Worm (Caenorhabditis elegans) whole organism, L1 larva: ENCODE measurements around the gene glo-4.

Source experiments
- alr-1 ChIP-seq: fragments of 200-800 bp; sonication (Bioruptor generic); optimal IDR thresholded peaks from 2 replicates; lab custom pipeline; 2018; ENCODE audit warnings: borderline replicate concordance, mild to moderate bottlenecking, missing genetic modification characterization, missing compliant biosample characterization
- ama-1 ChIP-seq: fragments of 150-350 bp; optimal IDR thresholded peaks from 2 replicates; lab custom pipeline; 2014
- elt-2 ChIP-seq: sonication (generic microtip); optimal IDR thresholded peaks from 2 replicates; lab custom pipeline; 2016; ENCODE audit warnings: missing genetic modification characterization, mild to moderate bottlenecking, inconsistent platforms, missing compliant biosample characterization, missing genetic modification reagents
- jun-1 ChIP-seq: fragments of 150-350 bp; optimal IDR thresholded peaks from 2 replicates; lab custom pipeline; 2014; ENCODE audit warnings: missing biosample characterization, missing genetic modification reagents, missing genetic modification characterization
- lin-39 ChIP-seq: fragments of 150-350 bp; optimal IDR thresholded peaks from 2 replicates; lab custom pipeline; 2014; ENCODE audit warnings: missing biosample characterization, missing genetic modification reagents, missing genetic modification characterization
- nhr-28 ChIP-seq: fragments of 150-350 bp; optimal IDR thresholded peaks from 2 replicates; lab custom pipeline; 2014; ENCODE audit warnings: missing biosample characterization, missing genetic modification characterization
- nhr-76 ChIP-seq: sonication (generic microtip); optimal IDR thresholded peaks from 2 replicates; lab custom pipeline; 2017; ENCODE audit warnings: missing biosample characterization, missing genetic modification characterization
- pqm-1 ChIP-seq: sonication (generic microtip); optimal IDR thresholded peaks from 3 replicates; lab custom pipeline; 2017; ENCODE audit warnings: missing biosample characterization, missing genetic modification characterization
- skn-1 ChIP-seq: fragments of 150-350 bp; optimal IDR thresholded peaks from 2 replicates; lab custom pipeline; 2014; ENCODE audit warnings: missing biosample characterization, missing genetic modification characterization
- unc-62 ChIP-seq: fragments of 150-350 bp; optimal IDR thresholded peaks from 2 replicates; lab custom pipeline; 2014; ENCODE audit warnings: missing biosample characterization, missing genetic modification reagents, missing genetic modification characterization
- unc-98 ChIP-seq: fragments of 200-800 bp; sonication (Bioruptor generic); IDR thresholded peaks from 2 replicates; pipeline ENCODE4 v1.3.6; 2022; ENCODE audit warnings: missing genetic modification characterization, missing compliant biosample characterization
- zag-1 ChIP-seq: fragments of 150-350 bp; optimal IDR thresholded peaks from 2 replicates; lab custom pipeline; 2014; ENCODE audit warnings: missing biosample characterization, missing genetic modification characterization
- ztf-11 ChIP-seq, 2 experiments: sonication (generic microtip); optimal IDR thresholded peaks; 2 replicates each; lab custom pipeline; 2016 to 2017; ENCODE audit warnings: missing genetic modification characterization in 2 of 2, missing biosample characterization in 1 of 2, missing compliant biosample characterization in 1 of 2

ce11 chrV:9282110-9282509 is 39.1 kb upstream of the glo-4 start, which contains the start of gene hlh-10:
- TF ChIP-seq lin-39 (tag; lab: Kevin White, UChicago) (no peak), ztf-11 (tag; optimal IDR thresholded peaks at IDR 0.05; lab: Kevin White, UChicago) (no peak), unc-98 (GFP tag; lab: Robert Waterston, UW) (no peak), elt-2 (tag; lab: Kevin White, UChicago) (no peak), pqm-1 (no peak), unc-62 (GFP tag; lab: Kevin White, UChicago) (no peak), nhr-28 (tag; lab: Kevin White, UChicago) (no peak), jun-1 (tag; lab: Kevin White, UChicago) (no peak), alr-1 (no peak), nhr-76 (tag; lab: Kevin White, UChicago) (no peak), zag-1 (no peak), skn-1 (tag; lab: Kevin White, UChicago) (no peak), ama-1 (lab: Kevin White, UChicago) (no peak)
